Fruit fly (Drosophila melanogaster): ENCODE data around the gene Snx6.

Snx6 gene

DNA sequence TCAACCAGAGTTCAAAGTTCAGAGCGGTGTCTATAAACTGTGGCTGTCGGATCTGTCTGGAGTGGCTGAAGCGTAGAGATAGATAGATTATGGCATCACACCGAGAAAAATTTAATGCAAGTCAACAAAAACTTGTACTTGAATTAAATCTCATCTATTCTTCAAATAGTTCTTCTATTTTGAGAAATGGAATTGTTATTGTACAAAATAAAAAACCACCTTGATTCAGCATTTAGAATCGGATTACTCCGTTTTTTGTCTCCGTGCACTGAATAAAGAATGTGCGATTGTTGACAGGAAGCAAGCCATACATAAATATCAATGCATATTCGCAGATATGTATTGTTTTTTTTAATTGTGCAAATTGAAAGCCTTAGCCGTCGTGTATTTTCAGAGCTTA lies 9.1 kb upstream of the Snx6 start (continued):
- TF ChIP-seq Smox (GFP tag; optimal IDR thresholded peaks at IDR 0.05), result no peak
- peak; percentile 61 for TF ChIP-seq lz (GFP tag; optimal IDR thresholded peaks at IDR 0.05)
- TF ChIP-seq Sox102F (GFP tag; optimal IDR thresholded peaks at IDR 0.05), result peak; percentile 78
- TF ChIP-seq Ets21C (GFP tag; optimal IDR thresholded peaks at IDR 0.05), result peak; percentile 52
- TF ChIP-seq CG8119 (GFP tag; IDR thresholded peaks at IDR 0.05), result peak; percentile 65
- TF ChIP-seq Gug (GFP tag; IDR thresholded peaks at IDR 0.05), result peak; percentile 84
- TF ChIP-seq Ets96B (tag; optimal IDR thresholded peaks at IDR 0.05), result peak; percentile 59
- peak; percentile 46 for TF ChIP-seq CG34406 (GFP tag; optimal IDR thresholded peaks at IDR 0.05)
- peak; percentile 56 for TF ChIP-seq net (GFP tag; optimal IDR thresholded peaks at IDR 0.05)
- TF ChIP-seq svp (GFP tag), result peak; percentile 98
- peak; percentile 53 for TF ChIP-seq CG6792 (GFP tag; optimal IDR thresholded peaks at IDR 0.05)
- peak; percentile 31 for TF ChIP-seq acj6 (GFP tag; optimal IDR thresholded peaks at IDR 0.05)
- no peak for TF ChIP-seq fkh (GFP tag; optimal IDR thresholded peaks at IDR 0.05)
- peak; percentile 67 for TF ChIP-seq CG31627 (GFP tag; optimal IDR thresholded peaks at IDR 0.05)
- no peak for TF ChIP-seq CG6276 (GFP tag; optimal IDR thresholded peaks at IDR 0.05)
- TF ChIP-seq CG3919 (GFP tag; optimal IDR thresholded peaks at IDR 0.05), result peak; percentile 71
- no peak for TF ChIP-seq Hr38 (GFP tag; optimal IDR thresholded peaks at IDR 0.05)
- no peak for TF ChIP-seq Lpt (GFP tag; optimal IDR thresholded peaks at IDR 0.05)
- no peak for TF ChIP-seq CG4318 (GFP tag; optimal IDR thresholded peaks at IDR 0.05)
- no peak for TF ChIP-seq dac (GFP tag; optimal IDR thresholded peaks at IDR 0.05)
- peak; percentile 56 for TF ChIP-seq pdm3 (GFP tag; optimal IDR thresholded peaks at IDR 0.05)
- peak; percentile 63 for TF ChIP-seq CG10669 (GFP tag; optimal IDR thresholded peaks at IDR 0.05)
- TF ChIP-seq Sox14 (GFP tag; optimal IDR thresholded peaks at IDR 0.05), result peak; percentile 67
- TF ChIP-seq topi (GFP tag; optimal IDR thresholded peaks at IDR 0.05), result peak; percentile 83
- peak; percentile 51 to 79 for TF ChIP-seq ss (GFP tag; optimal IDR thresholded peaks at IDR 0.05)
- peak; percentile 16 for TF ChIP-seq CG1621 (tag; optimal IDR thresholded peaks at IDR 0.05)
- TF ChIP-seq Hr4 (GFP tag; optimal IDR thresholded peaks at IDR 0.05), result peak; percentile 49
- peak; percentile 92 for TF ChIP-seq Eip78C (GFP tag)
- TF ChIP-seq CG16779 (tag; optimal IDR thresholded peaks at IDR 0.05), result no peak
- TF ChIP-seq CG15336 (GFP tag; IDR thresholded peaks at IDR 0.05), result peak; percentile 73
- peak; percentile 87 for TF ChIP-seq CG6163 (GFP tag; IDR thresholded peaks at IDR 0.05)
- TF ChIP-seq Hr39 (GFP tag; optimal IDR thresholded peaks at IDR 0.05), result peak; percentile 69
- peak; percentile 71 for TF ChIP-seq dsx (GFP tag; optimal IDR thresholded peaks at IDR 0.05; ENCODE audit: poor library complexity, severe bottlenecking)
- TF ChIP-seq CG7368 (GFP tag; optimal IDR thresholded peaks at IDR 0.05), result no peak

DNA sequence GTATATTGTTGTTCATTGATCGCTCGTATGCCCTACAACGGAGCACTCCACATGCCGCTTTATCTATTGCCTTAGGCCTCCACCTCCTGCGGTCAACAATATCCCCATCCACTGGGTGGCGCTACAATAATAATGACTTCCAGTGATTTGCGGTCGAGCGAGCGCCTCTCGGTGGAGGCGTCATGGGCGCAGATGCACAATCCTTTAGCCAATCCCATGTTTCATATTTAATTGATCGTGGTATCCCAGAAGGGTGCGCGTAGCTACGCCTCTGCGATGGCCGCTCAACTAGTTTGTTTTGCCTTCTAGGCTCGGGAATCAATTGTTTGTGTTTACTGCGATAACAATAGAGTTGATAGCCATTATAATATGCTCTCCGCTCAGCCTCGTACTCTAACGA lies 8.6 kb upstream of the Snx6 start:
- TF ChIP-seq Gug (GFP tag; IDR thresholded peaks at IDR 0.05) (peak; percentile 72), dac (GFP tag; optimal IDR thresholded peaks at IDR 0.05) (peak; percentile 35), CG7368 (GFP tag; optimal IDR thresholded peaks at IDR 0.05) (no peak), CG15336 (GFP tag; IDR thresholded peaks at IDR 0.05) (peak; percentile 68), fkh (GFP tag; optimal IDR thresholded peaks at IDR 0.05) (peak; percentile 47), CG31627 (GFP tag; optimal IDR thresholded peaks at IDR 0.05) (no peak), Smox (GFP tag; optimal IDR thresholded peaks at IDR 0.05) (no peak), CG32006 (GFP tag; optimal IDR thresholded peaks at IDR 0.05) (peak; percentile 64), CG8119 (GFP tag; IDR thresholded peaks at IDR 0.05) (peak; percentile 18; the same call in 2 of the 3 replicates), Ets96B (tag; optimal IDR thresholded peaks at IDR 0.05) (no peak), topi (GFP tag; optimal IDR thresholded peaks at IDR 0.05) (no peak), svp (GFP tag) (no peak), net (GFP tag; optimal IDR thresholded peaks at IDR 0.05) (no peak), acj6 (GFP tag; optimal IDR thresholded peaks at IDR 0.05) (no peak), CG10631 (GFP tag; optimal IDR thresholded peaks at IDR 0.05) (no peak), CG1621 (tag; optimal IDR thresholded peaks at IDR 0.05) (no peak), Sox102F (GFP tag; optimal IDR thresholded peaks at IDR 0.05) (no peak), CG10669 (GFP tag; optimal IDR thresholded peaks at IDR 0.05) (no peak), CG6163 (GFP tag; IDR thresholded peaks at IDR 0.05) (peak; percentile 75), CG8632 (GFP tag; optimal IDR thresholded peaks at IDR 0.05) (no peak), CG11294 (GFP tag; IDR thresholded peaks at IDR 0.05) (peak; percentile 63), Blimp-1 (GFP tag; optimal IDR thresholded peaks at IDR 0.05) (no peak), CG6808 (GFP tag; optimal IDR thresholded peaks at IDR 0.05) (no peak), CG34406 (GFP tag; optimal IDR thresholded peaks at IDR 0.05) (no peak), CG3032 (tag; optimal IDR thresholded peaks at IDR 0.05) (no peak), Sox14 (GFP tag; optimal IDR thresholded peaks at IDR 0.05) (no peak), CG6276 (GFP tag; optimal IDR thresholded peaks at IDR 0.05) (no peak), CG4318 (GFP tag; optimal IDR thresholded peaks at IDR 0.05) (peak; percentile 47), Hr4 (GFP tag; optimal IDR thresholded peaks at IDR 0.05) (peak; percentile 66), salr (GFP tag; optimal IDR thresholded peaks at IDR 0.05) (peak in 1 of 2 experiments; percentile 2), achi (GFP tag; optimal IDR thresholded peaks at IDR 0.05) (no peak), eg (GFP tag; IDR thresholded peaks at IDR 0.05) (peak; percentile 78), Met (GFP tag; optimal IDR thresholded peaks at IDR 0.05) (no peak), Hr39 (GFP tag; optimal IDR thresholded peaks at IDR 0.05) (no peak), CG16779 (tag; optimal IDR thresholded peaks at IDR 0.05) (peak; percentile 26), CG11762 (GFP tag; optimal IDR thresholded peaks at IDR 0.05; ENCODE audit: insufficient read depth) (no peak), cyc (GFP tag; optimal IDR thresholded peaks at IDR 0.05) (no peak), dsx (GFP tag; optimal IDR thresholded peaks at IDR 0.05; ENCODE audit: poor library complexity, severe bottlenecking) (peak; percentile 2)

Measured in whole organism, prepupa.